Fruit fly (Drosophila melanogaster) Kc167 (cell line): ENCODE measurements around the gene CG2694.

ENCODE experiments used
- Myc ChIP-seq: fragments of >200 bp; optimal IDR thresholded peaks from 2 replicates; lab custom pipeline; 2017; ENCODE audit warnings: missing external identifiers
- Sin3A ChIP-seq: fragments of >200 bp; optimal IDR thresholded peaks from 2 replicates; lab custom pipeline; 2018; ENCODE audit warnings: missing external identifiers
- h ChIP-seq: fragments of >200 bp; optimal IDR thresholded peaks from 3 replicates; lab custom pipeline; 2018; ENCODE audit warnings: missing external identifiers
- insv ChIP-seq: fragments of >200 bp; optimal IDR thresholded peaks from 3 replicates; lab custom pipeline; 2018; ENCODE audit warnings: missing external identifiers
- psq ChIP-seq: fragments of >200 bp; optimal IDR thresholded peaks from 2 replicates; lab custom pipeline; 2017; ENCODE audit warnings: missing external identifiers
- ttk ChIP-seq: sonication (Bioruptor generic); optimal IDR thresholded peaks from 2 replicates; lab custom pipeline; 2017; ENCODE audit warnings: missing external identifiers

- no peak for TF ChIP-seq psq
- no peak for TF ChIP-seq Myc (lab: Kevin White, UChicago)
- no peak for TF ChIP-seq ttk
- no peak for TF ChIP-seq h
- TF ChIP-seq Sin3A: no peak
- no peak for TF ChIP-seq insv (lab: Kevin White, UChicago)
These were observed at the start of gene CG2694, which contains the start of gene CG2685 for dm6 chrX:2713776-2714175.
